Fruit fly (Drosophila melanogaster): ENCODE results near the gene Paip2.

Paip2 gene

DNA sequence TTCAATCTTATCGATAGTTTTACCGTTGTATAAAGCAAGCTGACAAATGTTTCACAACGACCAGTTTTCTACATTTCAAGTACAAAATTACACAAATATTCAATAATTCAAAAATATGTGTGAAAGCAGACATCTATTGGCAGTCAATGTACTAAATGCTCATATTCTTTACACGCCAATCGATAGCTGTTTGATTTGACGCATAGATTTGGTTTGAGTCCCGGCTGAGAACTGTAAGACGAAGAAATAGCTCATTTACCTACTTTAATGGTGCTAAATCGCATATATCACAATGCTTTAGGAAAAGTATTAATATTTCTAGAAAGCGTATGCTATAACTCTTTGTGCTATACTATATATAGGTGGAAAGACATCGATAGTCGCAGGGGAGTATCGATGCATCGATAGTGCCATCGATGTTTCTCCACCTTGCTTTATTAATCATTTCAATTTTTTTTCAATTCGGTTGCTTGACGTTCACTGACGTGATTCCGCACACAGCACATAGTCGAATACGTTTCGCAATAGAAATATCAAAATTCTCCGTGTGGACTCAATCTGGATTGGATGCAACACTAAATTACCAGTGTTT, at the start of gene Paip2 (continued):
- TF ChIP-seq Six4 (GFP tag; optimal IDR thresholded peaks at IDR 0.05) (no peak), CG2875 (GFP tag; optimal IDR thresholded peaks at IDR 0.05) (no peak), sob (GFP tag; IDR thresholded peaks at IDR 0.05) (no peak), Neu2 (GFP tag; optimal IDR thresholded peaks at IDR 0.05; ENCODE audit: borderline replicate concordance) (no peak), CG13296 (GFP tag; optimal IDR thresholded peaks at IDR 0.05) (no peak), Atf-2 (GFP tag; optimal IDR thresholded peaks at IDR 0.05) (no peak), CG2129 (GFP tag; IDR thresholded peaks at IDR 0.05; ENCODE audit: partially characterized antibody) (peak; percentile 97), Myb (GFP tag; optimal IDR thresholded peaks at IDR 0.05) (peak; percentile 63), CG8281 (tag; optimal IDR thresholded peaks at IDR 0.05) (no peak), unpg (GFP tag; optimal IDR thresholded peaks at IDR 0.05) (no peak), Mes4 (GFP tag; optimal IDR thresholded peaks at IDR 0.05) (no peak), sd (tag; optimal IDR thresholded peaks at IDR 0.05) (peak; percentile 71), CG33557 (GFP tag; optimal IDR thresholded peaks at IDR 0.05) (no peak), slou (GFP tag; optimal IDR thresholded peaks at IDR 0.05) (no peak), toy (GFP tag; IDR thresholded peaks at IDR 0.05) (no peak), dysf (GFP tag; IDR thresholded peaks at IDR 0.05) (no peak), CG32772 (GFP tag; IDR thresholded peaks at IDR 0.05) (peak; percentile 58), CG18476 (GFP tag; optimal IDR thresholded peaks at IDR 0.05) (no peak), Dbx (GFP tag; IDR thresholded peaks at IDR 0.05) (no peak), MBD-R2 (GFP tag; IDR thresholded peaks at IDR 0.05) (no peak; the same call in 1 of the 2 replicates), CG7839 (tag; optimal IDR thresholded peaks at IDR 0.05) (no peak), pan (optimal IDR thresholded peaks at IDR 0.05) (no peak), pan (GFP tag; optimal IDR thresholded peaks at IDR 0.05 in 1 of 2, IDR thresholded peaks at IDR 0.05 in 1 of 2) (no peak), HLH3B (GFP tag; IDR thresholded peaks at IDR 0.05) (no peak), TFAM (GFP tag; optimal IDR thresholded peaks at IDR 0.05) (no peak), prd (optimal IDR thresholded peaks at IDR 0.05) (no peak), prd (GFP tag; IDR thresholded peaks at IDR 0.05) (no peak), Camta (GFP tag; optimal IDR thresholded peaks at IDR 0.05) (no peak), CG9215 (GFP tag; IDR thresholded peaks at IDR 0.05) (no peak), H2.0 (GFP tag; IDR thresholded peaks at IDR 0.05) (no peak), Atf3 (GFP tag; optimal IDR thresholded peaks at IDR 0.05) (peak; percentile 1), exex (tag; optimal IDR thresholded peaks at IDR 0.05) (no peak), C15 (GFP tag; IDR thresholded peaks at IDR 0.05) (no peak), CG8944 (GFP tag; optimal IDR thresholded peaks at IDR 0.05) (peak; percentile 1), CG17385 (GFP tag; optimal IDR thresholded peaks at IDR 0.05) (no peak), CG8765 (GFP tag; IDR thresholded peaks at IDR 0.05) (no peak), lola (GFP tag; optimal IDR thresholded peaks at IDR 0.05) (peak in 1 of 3 experiments; percentile 32), fd64A (GFP tag; optimal IDR thresholded peaks at IDR 0.05) (no peak), pzg (GFP tag; optimal IDR thresholded peaks at IDR 0.05) (peak; percentile 87), so (GFP tag; IDR thresholded peaks at IDR 0.05) (no peak), dmrt11E (tag; optimal IDR thresholded peaks at IDR 0.05) (peak; percentile 23), Ada2b (GFP tag; IDR thresholded peaks at IDR 0.05) (no peak), hkb (optimal IDR thresholded peaks at IDR 0.05) (no peak), hkb (GFP tag; IDR thresholded peaks at IDR 0.05) (0 out of 2 replicates have a peak, but pooled peaks have one; percentile 25), seq (GFP tag; IDR thresholded peaks at IDR 0.05) (no peak), dm (GFP tag; optimal IDR thresholded peaks at IDR 0.05) (peak; percentile 39), CG11456 (GFP tag; IDR thresholded peaks at IDR 0.05) (no peak), CG16813 (GFP tag; IDR thresholded peaks at IDR 0.05; ENCODE audit: partially characterized antibody) (peak; percentile 99), grn (GFP tag; optimal IDR thresholded peaks at IDR 0.05) (peak; percentile 68), pum (GFP tag; optimal IDR thresholded peaks at IDR 0.05) (no peak), ash1 (GFP tag; optimal IDR thresholded peaks at IDR 0.05) (no peak), Ets65A (GFP tag) (peak; percentile 92)
